Worm (Caenorhabditis elegans) whole organism, early embryonic: ENCODE results near the gene clc-7.

ENCODE experiments used
- B0310.2 ChIP-seq: sonication (generic microtip); optimal IDR thresholded peaks from 2 replicates; lab custom pipeline; 2016; ENCODE audit warnings: mild to moderate bottlenecking, missing genetic modification characterization, missing compliant biosample characterization
- F13C5.2 ChIP-seq: sonication (generic microtip); optimal IDR thresholded peaks from 2 replicates; lab custom pipeline; 2017; ENCODE audit warnings: mild to moderate bottlenecking, missing genetic modification characterization, inconsistent platforms, missing compliant biosample characterization
- aly-1 ChIP-seq: sonication (generic microtip); optimal IDR thresholded peaks from 2 replicates; lab custom pipeline; 2016; ENCODE audit warnings: missing genetic modification characterization, missing compliant biosample characterization
- ama-1 ChIP-seq: fragments of 150-350 bp; optimal IDR thresholded peaks from 2 replicates; lab custom pipeline; 2014
- ceh-13 ChIP-seq: fragments of 200-800 bp; sonication (Bioruptor generic); optimal IDR thresholded peaks from 2 replicates; lab custom pipeline; 2018; ENCODE audit warnings: mild to moderate bottlenecking, missing genetic modification characterization, missing compliant biosample characterization
- ceh-36 ChIP-seq: sonication (generic microtip); optimal IDR thresholded peaks from 2 replicates; lab custom pipeline; 2016; ENCODE audit warnings: missing genetic modification characterization, inconsistent platforms, missing compliant biosample characterization
- ets-7 ChIP-seq: sonication (generic microtip); optimal IDR thresholded peaks from 2 replicates; lab custom pipeline; 2016; ENCODE audit warnings: missing genotype, missing genetic modification characterization, missing compliant biosample characterization
- flt-1 ChIP-seq: fragments of 200-800 bp; sonication (Bioruptor generic); IDR thresholded peaks from 2 replicates; pipeline ENCODE4 v1.3.6; 2022; ENCODE audit warnings: missing genetic modification characterization, missing compliant biosample characterization
- hmbx-1 ChIP-seq: sonication (generic microtip); optimal IDR thresholded peaks from 2 replicates; lab custom pipeline; 2016; ENCODE audit warnings: mild to moderate bottlenecking, missing genetic modification characterization, missing compliant biosample characterization
- hmg-4 ChIP-seq: fragments of 200-800 bp; sonication (Bioruptor generic); optimal IDR thresholded peaks from 2 replicates; lab custom pipeline; 2018; ENCODE audit warnings: mild to moderate bottlenecking, missing genetic modification characterization, missing compliant biosample characterization
- hnd-1 ChIP-seq: sonication (generic microtip); optimal IDR thresholded peaks from 2 replicates; lab custom pipeline; 2016; ENCODE audit warnings: missing genetic modification characterization, missing compliant biosample characterization
- pes-1 ChIP-seq: fragments of 200-800 bp; sonication (Bioruptor generic); IDR thresholded peaks from 2 replicates; pipeline ENCODE4 v1.3.6; 2022; ENCODE audit warnings: missing genetic modification reagents, missing genetic modification characterization, missing compliant biosample characterization
- scrt-1 ChIP-seq: fragments of 200-800 bp; sonication (Bioruptor generic); IDR thresholded peaks from 2 replicates; pipeline ENCODE4 v1.3.6; 2022; ENCODE audit warnings: missing genetic modification characterization, missing compliant biosample characterization
- sea-1 ChIP-seq: fragments of 200-800 bp; sonication (Bioruptor generic); conservative IDR thresholded peaks from 2 replicates; pipeline ENCODE4 v1.3.6; 2022; ENCODE audit warnings: missing genetic modification characterization, missing compliant biosample characterization
- tbx-11 ChIP-seq: fragments of 200-800 bp; sonication (Bioruptor generic); IDR thresholded peaks from 2 replicates; pipeline ENCODE4 v1.3.6; 2022; ENCODE audit warnings: missing genetic modification characterization, missing compliant biosample characterization
- tbx-37 ChIP-seq: fragments of 200-800 bp; sonication (Bioruptor generic); conservative IDR thresholded peaks from 2 replicates; pipeline ENCODE4 v1.3.6; 2022; ENCODE audit warnings: missing genetic modification reagents, missing genetic modification characterization, missing compliant biosample characterization
- tra-4 ChIP-seq: sonication (generic microtip); optimal IDR thresholded peaks from 2 replicates; lab custom pipeline; 2017; ENCODE audit warnings: missing genetic modification characterization, missing compliant biosample characterization

The clc-7 gene

DNA sequence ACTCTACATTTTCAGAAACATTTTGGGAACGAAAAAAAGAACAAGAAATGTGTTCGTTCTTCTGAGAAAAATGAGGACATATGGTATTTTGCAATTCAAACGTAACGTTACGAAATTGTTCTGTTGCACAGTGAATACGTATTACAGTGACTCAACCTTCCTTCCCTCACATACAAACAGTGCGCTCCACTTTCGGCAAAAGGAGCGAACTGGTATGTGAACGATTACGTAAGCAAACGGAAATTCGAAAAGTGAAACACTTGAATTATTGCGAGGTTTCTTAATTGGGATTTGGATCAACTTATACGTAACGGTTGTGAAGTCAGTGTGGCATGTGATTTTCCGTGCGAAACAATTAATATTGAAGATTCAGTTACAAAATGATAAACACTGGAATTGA, 52.9 kb downstream of the clc-7 start:
- TF ChIP-seq sea-1 (GFP tag; lab: Robert Waterston, UW): no peak
- no peak for TF ChIP-seq hmbx-1 (tag; lab: Kevin White, UChicago)
- no peak for TF ChIP-seq ets-7
- TF ChIP-seq tbx-11 (GFP tag; lab: Robert Waterston, UW): no peak
- no peak for TF ChIP-seq tbx-37 (GFP tag; lab: Robert Waterston, UW)
- no peak for TF ChIP-seq hmg-4

ce11 chrX:5121789-5122188, 53.9 kb downstream of the clc-7 start:
- TF ChIP-seq hnd-1 (no peak), ama-1 (lab: Kevin White, UChicago) (no peak), flt-1 (no peak), hmg-4 (no peak), aly-1 (no peak), ets-7 (no peak), tra-4 (tag; lab: Kevin White, UChicago) (no peak), tbx-11 (GFP tag; lab: Robert Waterston, UW) (no peak), ceh-36 (no peak), F13C5.2 (tag; lab: Kevin White, UChicago) (no peak), scrt-1 (GFP tag; lab: Robert Waterston, UW) (no peak), ceh-13 (no peak), sea-1 (GFP tag; lab: Robert Waterston, UW) (no peak), tbx-37 (GFP tag; lab: Robert Waterston, UW) (no peak), B0310.2 (tag; lab: Kevin White, UChicago) (no peak), hmbx-1 (tag; lab: Kevin White, UChicago) (no peak), pes-1 (GFP tag; lab: Robert Waterston, UW) (no peak)

- TF ChIP-seq aly-1 (no peak), hnd-1 (no peak)
Measured at ce11 chrX:5122369-5122768, 54.5 kb downstream of the clc-7 start.

ce11 chrX:5122791-5123414, 55.0 kb downstream of the clc-7 start:
- peak; percentile 45 for TF ChIP-seq hmg-4
- TF ChIP-seq aly-1: no peak
- 0 out of 2 replicates have a peak, but pooled peaks have one; percentile 9 for TF ChIP-seq tbx-11 (GFP tag; lab: Robert Waterston, UW)
- no peak for TF ChIP-seq ceh-36
- TF ChIP-seq ets-7: no peak
